Fruit fly (Drosophila melanogaster) whole organism, prepupa: ENCODE results near the gene iPLA2-VIA.

Experiments
- Blimp-1 ChIP-seq: fragments of 200-800 bp; sonication (Bioruptor generic); optimal IDR thresholded peaks from 3 replicates; lab custom pipeline; 2017; ENCODE audit warnings: missing biosample characterization, missing genetic modification characterization, mild to moderate bottlenecking, moderate library complexity, missing genetic modification reagents
- CG11294 ChIP-seq: fragments of 200-800 bp; sonication (Bioruptor generic); IDR thresholded peaks from 2 replicates; pipeline ENCODE4 v1.3.6; 2022; ENCODE audit warnings: missing biosample characterization, missing genetic modification characterization
- CG11762 ChIP-seq: fragments of 200-800 bp; sonication (Bioruptor generic); optimal IDR thresholded peaks from 3 replicates; lab custom pipeline; 2016; ENCODE audit warnings: missing biosample characterization, missing genetic modification characterization; ENCODE audit not compliant: insufficient read depth
- CG11902 ChIP-seq: fragments of 200-800 bp; sonication (Bioruptor generic); optimal IDR thresholded peaks from 3 replicates; lab custom pipeline; 2016; ENCODE audit warnings: missing biosample characterization, missing genetic modification characterization
- CG15336 ChIP-seq: fragments of 200-800 bp; sonication (Bioruptor generic); IDR thresholded peaks from 2 replicates; pipeline ENCODE4 v1.3.6; 2022; ENCODE audit warnings: missing biosample characterization, missing genetic modification characterization
- CG16779 ChIP-seq: fragments of 200-800 bp; sonication (Bioruptor generic); optimal IDR thresholded peaks from 3 replicates; lab custom pipeline; 2017; ENCODE audit warnings: missing biosample characterization, mild to moderate bottlenecking, missing genetic modification characterization
- CG31627 ChIP-seq: fragments of 200-800 bp; sonication (Bioruptor generic); optimal IDR thresholded peaks from 3 replicates; lab custom pipeline; 2016; ENCODE audit warnings: missing biosample characterization, missing genetic modification characterization
- CG32006 ChIP-seq: fragments of 200-800 bp; sonication (Bioruptor generic); optimal IDR thresholded peaks from 3 replicates; lab custom pipeline; 2017; ENCODE audit warnings: missing biosample characterization, mild to moderate bottlenecking, missing genetic modification characterization
- CG34406 ChIP-seq: fragments of 200-800 bp; sonication (Bioruptor generic); optimal IDR thresholded peaks from 3 replicates; lab custom pipeline; 2016; ENCODE audit warnings: missing biosample characterization, missing genetic modification characterization
- CG3919 ChIP-seq: fragments of 200-800 bp; sonication (Bioruptor generic); optimal IDR thresholded peaks from 3 replicates; lab custom pipeline; 2016; ENCODE audit warnings: missing biosample characterization, missing genetic modification characterization
- CG4318 ChIP-seq: fragments of 200-800 bp; sonication (Bioruptor generic); optimal IDR thresholded peaks from 3 replicates; lab custom pipeline; 2017; ENCODE audit warnings: missing biosample characterization, mild to moderate bottlenecking, missing genetic modification characterization
- CG6163 ChIP-seq: fragments of 200-800 bp; sonication (Bioruptor generic); IDR thresholded peaks from 3 replicates; pipeline ENCODE4 v1.3.6; 2022; ENCODE audit warnings: missing biosample characterization, missing genetic modification characterization
- CG6276 ChIP-seq: fragments of 200-800 bp; sonication (Bioruptor generic); optimal IDR thresholded peaks from 2 replicates; lab custom pipeline; 2017; ENCODE audit warnings: missing biosample characterization, mild to moderate bottlenecking, missing genetic modification characterization
- CG6808 ChIP-seq: fragments of 200-800 bp; sonication (Bioruptor generic); optimal IDR thresholded peaks from 3 replicates; lab custom pipeline; 2017; ENCODE audit warnings: missing biosample characterization, missing genetic modification characterization, mild to moderate bottlenecking, moderate library complexity, missing genetic modification reagents
- CG6854 ChIP-seq: fragments of 200-800 bp; sonication (Bioruptor generic); optimal IDR thresholded peaks from 2 replicates; lab custom pipeline; 2017; ENCODE audit warnings: missing biosample characterization, mild to moderate bottlenecking, missing genetic modification characterization
- CG7368 ChIP-seq: fragments of 200-800 bp; sonication (Bioruptor generic); optimal IDR thresholded peaks from 3 replicates; lab custom pipeline; 2016; ENCODE audit warnings: missing biosample characterization, missing genetic modification characterization
- CG9139 ChIP-seq: fragments of 200-800 bp; sonication (Bioruptor generic); optimal IDR thresholded peaks from 3 replicates; lab custom pipeline; 2017; ENCODE audit warnings: missing biosample characterization, mild to moderate bottlenecking, missing genetic modification characterization
- Eip93F ChIP-seq: fragments of 200-800 bp; sonication (Bioruptor generic); optimal IDR thresholded peaks from 2 replicates; lab custom pipeline; 2016; ENCODE audit warnings: missing biosample characterization, mild to moderate bottlenecking, missing genetic modification characterization
- Ets21C ChIP-seq: fragments of 200-800 bp; sonication (Bioruptor generic); optimal IDR thresholded peaks from 3 replicates; lab custom pipeline; 2016; ENCODE audit warnings: missing biosample characterization, missing genetic modification characterization
- Ets96B ChIP-seq: fragments of 200-800 bp; optimal IDR thresholded peaks from 2 replicates; lab custom pipeline; 2019; ENCODE audit warnings: missing biosample characterization, mild to moderate bottlenecking, missing genetic modification characterization, moderate library complexity
- Gug ChIP-seq: fragments of 200-800 bp; sonication (Bioruptor generic); IDR thresholded peaks from 2 replicates; pipeline ENCODE4 v1.3.6; 2022; ENCODE audit warnings: missing biosample characterization, missing genetic modification characterization
- Hr38 ChIP-seq: sonication (Bioruptor generic); optimal IDR thresholded peaks from 2 replicates; lab custom pipeline; 2016; ENCODE audit warnings: missing biosample characterization, missing genetic modification characterization
- Hr39 ChIP-seq: fragments of 200-800 bp; sonication (Bioruptor generic); optimal IDR thresholded peaks from 2 replicates; lab custom pipeline; 2016; ENCODE audit warnings: missing biosample characterization, missing genetic modification characterization
- Hr4 ChIP-seq: fragments of 200-800 bp; sonication (Bioruptor generic); optimal IDR thresholded peaks from 3 replicates; lab custom pipeline; 2016; ENCODE audit warnings: missing biosample characterization, missing genetic modification characterization
- Lpt ChIP-seq: fragments of 200-800 bp; sonication (Bioruptor generic); optimal IDR thresholded peaks from 3 replicates; lab custom pipeline; 2016; ENCODE audit warnings: missing biosample characterization, missing genetic modification characterization
- Met ChIP-seq: fragments of 200-800 bp; sonication (Bioruptor generic); optimal IDR thresholded peaks from 3 replicates; lab custom pipeline; 2016; ENCODE audit warnings: missing biosample characterization, missing genetic modification characterization
- OdsH ChIP-seq: fragments of 200-800 bp; sonication (Bioruptor generic); optimal IDR thresholded peaks from 3 replicates; lab custom pipeline; 2016; ENCODE audit warnings: missing biosample characterization, missing genetic modification characterization
- Smox ChIP-seq: fragments of 200-800 bp; sonication (Bioruptor generic); optimal IDR thresholded peaks from 3 replicates; lab custom pipeline; 2016; ENCODE audit warnings: missing biosample characterization, missing genetic modification characterization
- Sox102F ChIP-seq: fragments of 200-800 bp; sonication (Bioruptor generic); optimal IDR thresholded peaks from 2 replicates; lab custom pipeline; 2016; ENCODE audit warnings: missing biosample characterization, mild to moderate bottlenecking, missing genetic modification characterization
- Sox15 ChIP-seq: fragments of 200-800 bp; sonication (Bioruptor generic); optimal IDR thresholded peaks from 3 replicates; lab custom pipeline; 2016; ENCODE audit warnings: missing biosample characterization, missing genetic modification characterization
- achi ChIP-seq: fragments of 200-800 bp; sonication (Bioruptor generic); optimal IDR thresholded peaks from 3 replicates; lab custom pipeline; 2016; ENCODE audit warnings: missing biosample characterization, missing genetic modification characterization
- cyc ChIP-seq: fragments of 200-800 bp; sonication (Bioruptor generic); optimal IDR thresholded peaks from 3 replicates; lab custom pipeline; 2016; ENCODE audit warnings: missing biosample characterization, missing genetic modification characterization
- dac ChIP-seq: fragments of 200-800 bp; sonication (Bioruptor generic); optimal IDR thresholded peaks from 2 replicates; lab custom pipeline; 2017; ENCODE audit warnings: missing biosample characterization, mild to moderate bottlenecking, missing genetic modification characterization
- dsx ChIP-seq: fragments of 200-800 bp; optimal IDR thresholded peaks from 3 replicates; lab custom pipeline; 2019; ENCODE audit warnings: missing biosample characterization, mild to moderate bottlenecking, missing genetic modification characterization, moderate library complexity; ENCODE audit not compliant: poor library complexity, severe bottlenecking
- eg ChIP-seq: fragments of 200-800 bp; sonication (Bioruptor generic); IDR thresholded peaks from 3 replicates; pipeline ENCODE4 v1.3.6; 2022; ENCODE audit warnings: missing biosample characterization, missing genetic modification characterization
- fd59A ChIP-seq: fragments of 200-800 bp; sonication (Bioruptor generic); optimal IDR thresholded peaks from 2 replicates; lab custom pipeline; 2017; ENCODE audit warnings: missing biosample characterization, mild to moderate bottlenecking, missing genetic modification characterization, missing genetic modification reagents
- fd85E ChIP-seq: fragments of 200-800 bp; sonication (Bioruptor generic); optimal IDR thresholded peaks from 3 replicates; lab custom pipeline; 2016; ENCODE audit warnings: missing biosample characterization, missing genetic modification characterization
- fkh ChIP-seq: fragments of 200-800 bp; sonication (Bioruptor generic); optimal IDR thresholded peaks from 3 replicates; lab custom pipeline; 2017; ENCODE audit warnings: missing biosample characterization, mild to moderate bottlenecking, missing genetic modification characterization, moderate library complexity
- net ChIP-seq: fragments of 200-800 bp; sonication (Bioruptor generic); optimal IDR thresholded peaks from 3 replicates; lab custom pipeline; 2016; ENCODE audit warnings: missing biosample characterization, missing genetic modification characterization
- pdm3 ChIP-seq: fragments of 200-800 bp; sonication (Bioruptor generic); optimal IDR thresholded peaks from 3 replicates; lab custom pipeline; 2016; ENCODE audit warnings: missing biosample characterization, missing genetic modification characterization
- salr ChIP-seq, 2 experiments: fragments of 200-800 bp; sonication (Bioruptor generic); optimal IDR thresholded peaks; 3 replicates each; lab custom pipeline; 2016 to 2018; ENCODE audit warnings: missing biosample characterization in 2 of 2, missing genetic modification characterization in 2 of 2, mild to moderate bottlenecking in 1 of 2
- ss ChIP-seq, 2 experiments: fragments of 200-800 bp; sonication (Bioruptor generic); optimal IDR thresholded peaks; 2 replicates in 1 of 2; 3 replicates in 1 of 2; lab custom pipeline; 2017 to 2018; ENCODE audit warnings: mild to moderate bottlenecking in 2 of 2, missing biosample characterization in 2 of 2, missing genetic modification characterization in 2 of 2, moderate library complexity in 1 of 2
- svp ChIP-seq: fragments of 200-800 bp; sonication (Bioruptor generic); peaks from one replicate; lab custom pipeline; 2016; ENCODE audit warnings: missing biosample characterization, missing genetic modification characterization
- topi ChIP-seq: fragments of 200-800 bp; sonication (Bioruptor generic); optimal IDR thresholded peaks from 3 replicates; lab custom pipeline; 2016; ENCODE audit warnings: missing biosample characterization, missing genetic modification characterization
- vri ChIP-seq: fragments of 200-800 bp; sonication (Bioruptor generic); optimal IDR thresholded peaks from 3 replicates; lab custom pipeline; 2016; ENCODE audit warnings: missing biosample characterization, mild to moderate bottlenecking, missing genetic modification characterization

The iPLA2-VIA gene

dm6 chr3L:9854583-9855519, 9.3 kb downstream of the iPLA2-VIA start, which contains the start of gene RasGAP1 (continued):
- TF ChIP-seq CG6854, result peak; percentile 17
- peak; percentile 11 for TF ChIP-seq CG31627 (GFP tag; lab: Kevin White, UChicago)
- peak; percentile 67 for TF ChIP-seq Blimp-1 (GFP tag; lab: Kevin White, UChicago)
- no peak for TF ChIP-seq CG11762 (GFP tag; lab: Kevin White, UChicago)
- TF ChIP-seq Sox15, result no peak
- no peak for TF ChIP-seq CG32006 (GFP tag; lab: Kevin White, UChicago)
- no peak for TF ChIP-seq Ets96B (tag; lab: Kevin White, UChicago)
- no peak for TF ChIP-seq Sox102F (GFP tag; lab: Kevin White, UChicago)
- TF ChIP-seq CG34406 (GFP tag; lab: Kevin White, UChicago), result no peak
- 0 out of 3 replicates have a peak, but pooled peaks have one; percentile 10 for TF ChIP-seq eg (GFP tag; lab: Robert Waterston, UW)
- TF ChIP-seq Eip93F, result no peak
- TF ChIP-seq Gug (GFP tag; lab: Robert Waterston, UW), result no peak
- no peak for TF ChIP-seq CG6808 (GFP tag; lab: Kevin White, UChicago)
- TF ChIP-seq Hr38 (GFP tag; lab: Kevin White, UChicago), result no peak
- TF ChIP-seq Met (GFP tag; lab: Kevin White, UChicago), result no peak
- peak; percentile 79 for TF ChIP-seq fkh (GFP tag; lab: Kevin White, UChicago)
- TF ChIP-seq, all 60 proteins: peak for 11

- TF ChIP-seq fkh (GFP tag; lab: Kevin White, UChicago) (peak; percentile 14), CG16779 (tag; lab: Kevin White, UChicago) (peak; percentile 56), CG4318 (GFP tag; lab: Kevin White, UChicago) (no peak), vri (GFP tag; lab: Kevin White, UChicago) (peak; percentile 82), net (GFP tag; lab: Kevin White, UChicago) (no peak), OdsH (GFP tag; lab: Kevin White, UChicago) (no peak), Ets21C (GFP tag; lab: Kevin White, UChicago) (no peak), dsx (peak; percentile 95), Ets96B (tag; lab: Kevin White, UChicago) (peak; percentile 1), Gug (GFP tag; lab: Robert Waterston, UW) (no peak; the same call in 1 of the 2 replicates), CG11902 (GFP tag; lab: Kevin White, UChicago) (no peak), salr (GFP tag; optimal IDR thresholded peaks at IDR 0.05; lab: Kevin White, UChicago) (peak in 1 of 2 experiments; percentile 7), fd59A (GFP tag; lab: Kevin White, UChicago) (no peak), topi (GFP tag; lab: Kevin White, UChicago) (no peak), eg (GFP tag; lab: Robert Waterston, UW) (peak; percentile 44; the same call in 1 of the 3 replicates), CG15336 (GFP tag; lab: Robert Waterston, UW) (no peak; the same call in 1 of the 2 replicates), CG3919 (GFP tag; lab: Kevin White, UChicago) (peak; percentile 42), Sox15 (no peak), fd85E (no peak), Eip93F (no peak), CG11294 (GFP tag; lab: Robert Waterston, UW) (no peak), CG6163 (peak; percentile 66), Lpt (GFP tag; lab: Kevin White, UChicago) (no peak), Sox102F (GFP tag; lab: Kevin White, UChicago) (no peak), dac (no peak), Smox (no peak), CG9139 (GFP tag; lab: Kevin White, UChicago) (no peak), pdm3 (no peak), achi (GFP tag; lab: Kevin White, UChicago) (no peak), svp (peak; percentile 72), CG7368 (GFP tag; lab: Kevin White, UChicago) (peak; percentile 14), Hr38 (GFP tag; lab: Kevin White, UChicago) (no peak), CG6854 (no peak), CG6276 (GFP tag; lab: Kevin White, UChicago) (peak; percentile 1), ss (GFP tag; optimal IDR thresholded peaks at IDR 0.05; lab: Kevin White, UChicago) (peak; percentile 30 to 40), Hr39 (GFP tag; lab: Kevin White, UChicago) (no peak), Hr4 (GFP tag; lab: Kevin White, UChicago) (no peak), cyc (GFP tag; lab: Kevin White, UChicago) (no peak)
Measured at dm6 chr3L:9853895-9854470, 10.2 kb downstream of the iPLA2-VIA start.
